Worm (Caenorhabditis elegans) whole organism, L1 larva: ENCODE data around the gene prmn-1.

Experiments used
- C16A3.4 ChIP-seq: fragments of 150-350 bp; optimal IDR thresholded peaks from 2 replicates; lab custom pipeline; 2014; ENCODE audit warnings: missing biosample characterization, missing genetic modification characterization
- Y116A8C.19 ChIP-seq: sonication (generic microtip); optimal IDR thresholded peaks from 2 replicates; lab custom pipeline; 2016; ENCODE audit warnings: missing compliant biosample characterization, missing genetic modification characterization, borderline replicate concordance
- aha-1 ChIP-seq: fragments of 150-350 bp; optimal IDR thresholded peaks from 2 replicates; lab custom pipeline; 2014; ENCODE audit warnings: missing biosample characterization, missing genetic modification characterization
- alr-1 ChIP-seq: fragments of 200-800 bp; sonication (Bioruptor generic); optimal IDR thresholded peaks from 2 replicates; lab custom pipeline; 2018; ENCODE audit warnings: borderline replicate concordance, mild to moderate bottlenecking, missing genetic modification characterization, missing compliant biosample characterization
- dpl-1 ChIP-seq, 3 experiments: fragments of 150-350 bp in 2 of 3; sonication (generic microtip) in 1 of 3; optimal IDR thresholded peaks; 2 replicates each; lab custom pipeline; 2014 to 2017; ENCODE audit warnings: missing biosample characterization in 3 of 3, missing genetic modification characterization in 3 of 3, missing genetic modification reagents in 3 of 3
- dsc-1 ChIP-seq: sonication (generic microtip); optimal IDR thresholded peaks from 2 replicates; lab custom pipeline; 2016; ENCODE audit warnings: mild to moderate bottlenecking, missing genetic modification characterization, missing compliant biosample characterization
- efl-1 ChIP-seq, 4 experiments: fragments of 150-350 bp; optimal IDR thresholded peaks in 3 of 4; peaks in 1 of 4; 1 replicate in 1 of 4; 2 replicates in 3 of 4; lab custom pipeline; 2014; ENCODE audit warnings: missing biosample characterization in 2 of 4, missing genetic modification characterization in 2 of 4, missing genetic modification reagents in 2 of 4
- fkh-10 ChIP-seq: sonication (generic microtip); optimal IDR thresholded peaks from 2 replicates; lab custom pipeline; 2017; ENCODE audit warnings: missing biosample characterization, missing genetic modification reagents, missing genetic modification characterization
- fkh-4 ChIP-seq: sonication (generic microtip); optimal IDR thresholded peaks from 2 replicates; lab custom pipeline; 2016; ENCODE audit warnings: missing compliant biosample characterization, missing genetic modification characterization, borderline replicate concordance
- grh-1 ChIP-seq: fragments of 200-800 bp; sonication (Bioruptor generic); IDR thresholded peaks from 2 replicates; pipeline ENCODE4 v1.3.6; 2022; ENCODE audit warnings: missing genetic modification reagents, missing genetic modification characterization, missing compliant biosample characterization
- hlh-4 ChIP-seq: sonication (generic microtip); optimal IDR thresholded peaks from 2 replicates; lab custom pipeline; 2016; ENCODE audit warnings: mild to moderate bottlenecking, missing genetic modification characterization, missing compliant biosample characterization
- irx-1 ChIP-seq: sonication (generic microtip); optimal IDR thresholded peaks from 2 replicates; lab custom pipeline; 2016; ENCODE audit warnings: missing genetic modification characterization, missing compliant biosample characterization
- lin-13 ChIP-seq: fragments of 150-350 bp; optimal IDR thresholded peaks from 2 replicates; lab custom pipeline; 2014; ENCODE audit warnings: missing biosample characterization, missing genetic modification reagents, missing genetic modification characterization
- lin-14 ChIP-seq: fragments of 200-800 bp; sonication (Bioruptor generic); optimal IDR thresholded peaks from 2 replicates; lab custom pipeline; 2018; ENCODE audit warnings: mild to moderate bottlenecking, missing genetic modification characterization, moderate library complexity, missing compliant biosample characterization
- lin-15B ChIP-seq: fragments of 150-350 bp; sonication (generic microtip); optimal IDR thresholded peaks from 3 replicates; lab custom pipeline; 2014; ENCODE audit warnings: missing biosample characterization, missing genetic modification characterization
- lin-35 ChIP-seq, 2 experiments: fragments of 150-350 bp; optimal IDR thresholded peaks; 2 replicates each; lab custom pipeline; 2014; ENCODE audit warnings: missing biosample characterization in 2 of 2, missing genetic modification characterization in 2 of 2, missing genetic modification reagents in 2 of 2
- lin-39 ChIP-seq: fragments of 150-350 bp; optimal IDR thresholded peaks from 2 replicates; lab custom pipeline; 2014; ENCODE audit warnings: missing biosample characterization, missing genetic modification reagents, missing genetic modification characterization
- lsy-2 ChIP-seq, 2 experiments: fragments of 150-350 bp; optimal IDR thresholded peaks; 2 replicates each; lab custom pipeline; 2014; ENCODE audit warnings: missing biosample characterization in 2 of 2, missing genetic modification characterization in 2 of 2
- mab-9 ChIP-seq: fragments of 200-800 bp; sonication (Bioruptor generic); IDR thresholded peaks from 2 replicates; pipeline ENCODE4 v1.3.6; 2022; ENCODE audit warnings: missing genetic modification reagents, missing genetic modification characterization, missing compliant biosample characterization
- mdl-1 ChIP-seq, 2 experiments: fragments of 150-350 bp; optimal IDR thresholded peaks; 2 replicates each; lab custom pipeline; 2014 to 2017; ENCODE audit warnings: missing biosample characterization in 2 of 2, missing genetic modification characterization in 2 of 2, inconsistent platforms in 1 of 2
- mef-2 ChIP-seq: fragments of 150-350 bp; optimal IDR thresholded peaks from 2 replicates; lab custom pipeline; 2014; ENCODE audit warnings: missing biosample characterization, missing genetic modification characterization
- mep-1 ChIP-seq: fragments of 150-350 bp; optimal IDR thresholded peaks from 2 replicates; lab custom pipeline; 2014; ENCODE audit warnings: missing biosample characterization, missing genetic modification characterization
- nhr-19 ChIP-seq: fragments of 200-800 bp; sonication (Bioruptor generic); conservative IDR thresholded peaks from 2 replicates; pipeline ENCODE4 v1.3.6; 2022; ENCODE audit warnings: missing genetic modification characterization, missing compliant biosample characterization
- nhr-20 ChIP-seq: sonication (generic microtip); optimal IDR thresholded peaks from 2 replicates; lab custom pipeline; 2016; ENCODE audit warnings: mild to moderate bottlenecking, missing genetic modification characterization, missing compliant biosample characterization
- nhr-47 ChIP-seq: sonication (generic microtip); optimal IDR thresholded peaks from 2 replicates; lab custom pipeline; 2016; ENCODE audit warnings: mild to moderate bottlenecking, missing genetic modification characterization, moderate library complexity, missing compliant biosample characterization
- nhr-71 ChIP-seq: sonication (generic microtip); optimal IDR thresholded peaks from 2 replicates; lab custom pipeline; 2016; ENCODE audit warnings: mild to moderate bottlenecking, missing genetic modification characterization, moderate library complexity, missing compliant biosample characterization
- nhr-84 ChIP-seq: sonication (generic microtip); optimal IDR thresholded peaks from 2 replicates; lab custom pipeline; 2017; ENCODE audit warnings: missing biosample characterization, missing genetic modification characterization
- nhr-90 ChIP-seq: sonication (generic microtip); optimal IDR thresholded peaks from 2 replicates; lab custom pipeline; 2016; ENCODE audit warnings: mild to moderate bottlenecking, missing genetic modification characterization, missing compliant biosample characterization; ENCODE audit not compliant: poor library complexity
- pag-3 ChIP-seq: sonication (generic microtip); optimal IDR thresholded peaks from 2 replicates; lab custom pipeline; 2017; ENCODE audit warnings: missing genetic modification characterization, mild to moderate bottlenecking, missing compliant biosample characterization, antibody characterized with exemption, borderline replicate concordance; ENCODE audit not compliant: insufficient read depth
- pqm-1 ChIP-seq: sonication (generic microtip); optimal IDR thresholded peaks from 3 replicates; lab custom pipeline; 2017; ENCODE audit warnings: missing biosample characterization, missing genetic modification characterization
- rnt-1 ChIP-seq: sonication (generic microtip); optimal IDR thresholded peaks from 2 replicates; lab custom pipeline; 2016; ENCODE audit warnings: mild to moderate bottlenecking, missing genetic modification characterization, moderate library complexity, missing compliant biosample characterization
- snu-23 ChIP-seq: sonication (generic microtip); optimal IDR thresholded peaks from 2 replicates; lab custom pipeline; 2016; ENCODE audit warnings: missing genetic modification characterization, missing compliant biosample characterization
- sptf-1 ChIP-seq: fragments of 150-350 bp; optimal IDR thresholded peaks from 2 replicates; lab custom pipeline; 2014; ENCODE audit warnings: missing biosample characterization, missing genetic modification characterization
- sup-37 ChIP-seq: fragments of 200-800 bp; sonication (Bioruptor generic); optimal IDR thresholded peaks from 2 replicates; lab custom pipeline; 2018; ENCODE audit warnings: mild to moderate bottlenecking, missing genetic modification characterization, missing compliant biosample characterization
- swsn-7 ChIP-seq: sonication (generic microtip); optimal IDR thresholded peaks from 2 replicates; lab custom pipeline; 2016; ENCODE audit warnings: missing genetic modification characterization, missing compliant biosample characterization
- tbx-2 ChIP-seq: sonication (generic microtip); optimal IDR thresholded peaks from 2 replicates; lab custom pipeline; 2016; ENCODE audit warnings: missing genetic modification characterization, missing compliant biosample characterization
- tlp-1 ChIP-seq: fragments of 150-350 bp; optimal IDR thresholded peaks from 2 replicates; lab custom pipeline; 2014; ENCODE audit warnings: missing biosample characterization, missing genetic modification characterization
- unc-130 ChIP-seq: fragments of 150-350 bp; optimal IDR thresholded peaks from 2 replicates; lab custom pipeline; 2017; ENCODE audit warnings: missing biosample characterization, missing genetic modification characterization, inconsistent platforms
- xbp-1 ChIP-seq: sonication (generic microtip); optimal IDR thresholded peaks from 2 replicates; lab custom pipeline; 2016; ENCODE audit warnings: missing genetic modification characterization, missing compliant biosample characterization
- zag-1 ChIP-seq: fragments of 150-350 bp; optimal IDR thresholded peaks from 2 replicates; lab custom pipeline; 2014; ENCODE audit warnings: missing biosample characterization, missing genetic modification characterization

Gene prmn-1

ce11 chrX:11375509-11375908 lies 9.4 kb upstream of the prmn-1 start, which contains the start of gene F42E11.3:
Gene F42E11.3, minus strand, starts transcription at chrX:11375609.
- no peak for TF ChIP-seq pqm-1
- no peak for TF ChIP-seq fkh-10 (GFP tag; lab: Kevin White, UChicago)
- no peak for TF ChIP-seq mdl-1 (tag; optimal IDR thresholded peaks at IDR 0.05; lab: Kevin White, UChicago)
- TF ChIP-seq zag-1: no peak
- TF ChIP-seq grh-1 (GFP tag; lab: Robert Waterston, UW): no peak
- TF ChIP-seq aha-1 (tag; lab: Kevin White, UChicago): no peak
- TF ChIP-seq irx-1 (tag; lab: Kevin White, UChicago): no peak
- no peak for TF ChIP-seq lin-13
- no peak for TF ChIP-seq nhr-71
- peak; percentile 23 for TF ChIP-seq dsc-1 (tag; lab: Kevin White, UChicago)
- TF ChIP-seq sup-37 (GFP tag; lab: Kevin White, UChicago): no peak
- TF ChIP-seq mep-1 (tag; lab: Kevin White, UChicago): no peak
- peak; percentile 66 for TF ChIP-seq hlh-4 (tag; lab: Kevin White, UChicago)

ce11 chrX:11377370-11377769 lies 7.5 kb upstream of the prmn-1 start, which contains the start of gene tni-1:
Gene tni-1, minus strand, starts transcription at chrX:11377470.
- TF ChIP-seq nhr-20 (tag; lab: Kevin White, UChicago) (no peak), lin-35 (GFP tag; optimal IDR thresholded peaks at IDR 0.05; lab: Kevin White, UChicago) (no peak), tlp-1 (tag; lab: Kevin White, UChicago) (no peak), mef-2 (tag; lab: Kevin White, UChicago) (no peak), C16A3.4 (no peak), lin-39 (tag; lab: Kevin White, UChicago) (no peak), nhr-90 (tag; lab: Kevin White, UChicago) (no peak)
- TF ChIP-seq, all 84 proteins: peak for 0

- TF ChIP-seq pag-3 (peak; percentile 78), tbx-2 (tag; lab: Kevin White, UChicago) (peak; percentile 16), pqm-1 (no peak), mab-9 (GFP tag; lab: Robert Waterston, UW) (no peak), Y116A8C.19 (tag; lab: Kevin White, UChicago) (no peak), snu-23 (peak; percentile 51), dsc-1 (tag; lab: Kevin White, UChicago) (peak; percentile 84), efl-1 (optimal IDR thresholded peaks at IDR 0.05; lab: Kevin White, UChicago) (no peak), efl-1 (GFP tag; optimal IDR thresholded peaks at IDR 0.05 in 1 of 2; lab: Kevin White, UChicago) (peak in 1 of 2 experiments; percentile 63), nhr-84 (tag; lab: Kevin White, UChicago) (no peak), nhr-71 (peak; percentile 87), alr-1 (tag; lab: Kevin White, UChicago) (no peak), fkh-10 (GFP tag; lab: Kevin White, UChicago) (peak; percentile 70), lin-14 (GFP tag; lab: Kevin White, UChicago) (peak; percentile 85), xbp-1 (tag; lab: Kevin White, UChicago) (peak; percentile 9), nhr-47 (tag; lab: Kevin White, UChicago) (peak; percentile 2), sptf-1 (no peak), fkh-4 (tag; lab: Kevin White, UChicago) (peak; percentile 54), swsn-7 (tag; lab: Kevin White, UChicago) (peak; percentile 25), lin-15B (tag; lab: Kevin White, UChicago) (no peak), nhr-19 (peak; percentile 63), lsy-2 (tag; optimal IDR thresholded peaks at IDR 0.05; lab: Kevin White, UChicago) (peak in 1 of 2 experiments; percentile 28), dpl-1 (GFP tag; optimal IDR thresholded peaks at IDR 0.05; lab: Kevin White, UChicago) (no peak), rnt-1 (tag; lab: Kevin White, UChicago) (peak; percentile 77), mep-1 (tag; lab: Kevin White, UChicago) (no peak), nhr-20 (tag; lab: Kevin White, UChicago) (peak; percentile 35), unc-130 (tag; lab: Kevin White, UChicago) (peak; percentile 60)
- TF ChIP-seq, all 84 proteins: peak for 17
Measured at ce11 chrX:11379135-11379781, 5.6 kb upstream of the prmn-1 start.
